Fruit fly (Drosophila melanogaster): Measurements from ENCODE around the gene CG7024.

Gene CG7024

DNA sequence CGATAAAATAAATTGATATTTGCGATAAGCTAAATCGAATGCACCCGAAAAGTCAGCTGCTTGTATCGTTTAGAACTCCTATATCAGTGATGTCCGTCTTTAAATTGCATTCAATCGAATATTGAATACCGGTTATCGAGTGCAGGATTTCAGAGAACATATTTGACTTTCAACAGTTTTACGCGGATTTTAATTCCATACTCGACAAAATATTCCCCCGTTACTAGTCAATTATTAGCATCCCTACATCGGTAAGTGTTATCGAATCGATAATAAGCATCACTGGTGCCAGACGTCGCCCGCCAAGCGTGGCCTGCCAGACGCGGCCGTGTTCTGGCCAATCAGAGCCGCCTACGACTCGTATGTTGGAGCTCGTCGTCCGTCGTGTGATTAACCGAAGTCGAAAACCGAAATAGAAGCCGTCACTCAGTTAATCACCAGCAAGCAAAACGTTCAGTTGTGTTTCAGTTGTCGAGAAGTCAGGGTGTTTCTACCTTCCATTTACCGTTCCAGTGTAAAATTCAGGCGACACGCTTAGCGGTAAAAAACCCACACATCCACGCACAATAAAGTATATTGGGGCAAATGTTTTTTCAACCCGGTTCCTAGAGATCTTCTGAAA, 17.2 kb upstream of the CG7024 start, which contains the start of gene ctp:
Gene ctp (plus strand): TSS at position 23 of the 622 bp plus-strand sequence.
- TF ChIP-seq BEAF-32 (GFP tag; optimal IDR thresholded peaks at IDR 0.05): peak; percentile 60
- peak; percentile 19 for TF ChIP-seq Blimp-1 (GFP tag; optimal IDR thresholded peaks at IDR 0.05)
- peak; percentile 56 for TF ChIP-seq CG17829 (tag; optimal IDR thresholded peaks at IDR 0.05)
- peak; percentile 45 for TF ChIP-seq MESR4 (GFP tag; optimal IDR thresholded peaks at IDR 0.05)
- no peak; the same call in 1 of the 2 replicates for TF ChIP-seq stc (GFP tag; IDR thresholded peaks at IDR 0.05)
- peak; percentile 38 for TF ChIP-seq gro (GFP tag; optimal IDR thresholded peaks at IDR 0.05)
- peak; percentile 63 for TF ChIP-seq onecut (GFP tag; IDR thresholded peaks at IDR 0.05)
- peak; percentile 97 for TF ChIP-seq stwl (tag; optimal IDR thresholded peaks at IDR 0.05)
- TF ChIP-seq BtbVII (GFP tag; optimal IDR thresholded peaks at IDR 0.05): peak; percentile 25
- TF ChIP-seq psq (GFP tag; optimal IDR thresholded peaks at IDR 0.05): no peak
- no peak for TF ChIP-seq Oaz (GFP tag; IDR thresholded peaks at IDR 0.05)
- no peak for TF ChIP-seq CG14965 (GFP tag; optimal IDR thresholded peaks at IDR 0.05; ENCODE audit: borderline replicate concordance)
- no peak for TF ChIP-seq tio (GFP tag; optimal IDR thresholded peaks at IDR 0.05)
- TF ChIP-seq gt (GFP tag; IDR thresholded peaks at IDR 0.05): no peak
- TF ChIP-seq lbe (GFP tag; optimal IDR thresholded peaks at IDR 0.05): peak; percentile 21
- peak; percentile 0 for TF ChIP-seq Vsx1 (GFP tag; optimal IDR thresholded peaks at IDR 0.05)
- peak; percentile 9 for TF ChIP-seq CG10431 (GFP tag; optimal IDR thresholded peaks at IDR 0.05)
- TF ChIP-seq CG10274 (GFP tag; optimal IDR thresholded peaks at IDR 0.05): no peak
- no peak for TF ChIP-seq CG31365 (tag; optimal IDR thresholded peaks at IDR 0.05)
- no peak for TF ChIP-seq cad (GFP tag; optimal IDR thresholded peaks at IDR 0.05)
- peak; percentile 49 for TF ChIP-seq Myb (GFP tag; optimal IDR thresholded peaks at IDR 0.05)
- peak; percentile 27; the same call in 1 of the 3 replicates for TF ChIP-seq H15 (GFP tag; IDR thresholded peaks at IDR 0.05)
- no peak for TF ChIP-seq D19B (GFP tag; optimal IDR thresholded peaks at IDR 0.05)
- TF ChIP-seq Dref (GFP tag; IDR thresholded peaks at IDR 0.05): peak; percentile 67
- TF ChIP-seq bbx (GFP tag; IDR thresholded peaks at IDR 0.05; ENCODE audit: partially characterized antibody): peak; percentile 58
- TF ChIP-seq Sox100B (GFP tag; optimal IDR thresholded peaks at IDR 0.05): no peak
- TF ChIP-seq CG12769 (tag; optimal IDR thresholded peaks at IDR 0.05): peak; percentile 79
- peak; percentile 50 for TF ChIP-seq CG8924 (tag; optimal IDR thresholded peaks at IDR 0.05)
- TF ChIP-seq mld (GFP tag; IDR thresholded peaks at IDR 0.05; ENCODE audit: partially characterized antibody): peak; percentile 61; the same call in 1 of the 3 replicates
- TF ChIP-seq NC2α (GFP tag; optimal IDR thresholded peaks at IDR 0.05): no peak
- TF ChIP-seq esg (GFP tag; conservative IDR thresholded peaks at IDR 0.05): no peak
- TF ChIP-seq CG3163 (GFP tag; optimal IDR thresholded peaks at IDR 0.05): peak; percentile 34
- peak; percentile 21 to 39 for TF ChIP-seq chif (GFP tag; optimal IDR thresholded peaks at IDR 0.05)
- peak; percentile 44 for TF ChIP-seq CG18599 (GFP tag; optimal IDR thresholded peaks at IDR 0.05)
- no peak for TF ChIP-seq Taf1 (GFP tag; IDR thresholded peaks at IDR 0.05)
- TF ChIP-seq zen2 (GFP tag; IDR thresholded peaks at IDR 0.05; ENCODE audit: partially characterized antibody): peak; percentile 36; the same call in 1 of the 3 replicates
- peak; percentile 57; the same call in 1 of the 2 replicates for TF ChIP-seq CG32532 (GFP tag; IDR thresholded peaks at IDR 0.05)
- no peak for TF ChIP-seq CG2875 (GFP tag; optimal IDR thresholded peaks at IDR 0.05)
- TF ChIP-seq CG5180 (GFP tag; optimal IDR thresholded peaks at IDR 0.05): peak; percentile 6
- TF ChIP-seq GATAe (GFP tag; conservative IDR thresholded peaks at IDR 0.05): no peak
- TF ChIP-seq lab (GFP tag; optimal IDR thresholded peaks at IDR 0.05): peak; percentile 65
- TF ChIP-seq Hmx (GFP tag; optimal IDR thresholded peaks at IDR 0.05): no peak
- peak; percentile 64; the same call in 2 of the 3 replicates for TF ChIP-seq CG7963 (GFP tag; IDR thresholded peaks at IDR 0.05; ENCODE audit: partially characterized antibody)
- TF ChIP-seq CG12071 (GFP tag; optimal IDR thresholded peaks at IDR 0.05): no peak
- TF ChIP-seq CG30403 (GFP tag; optimal IDR thresholded peaks at IDR 0.05): peak; percentile 62
- peak; percentile 30 for TF ChIP-seq CG7786 (GFP tag; optimal IDR thresholded peaks at IDR 0.05)
- no peak for TF ChIP-seq Spps (tag; optimal IDR thresholded peaks at IDR 0.05)
- peak; percentile 28 for TF ChIP-seq HLHmδ (GFP tag; optimal IDR thresholded peaks at IDR 0.05)
- TF ChIP-seq otp (GFP tag; IDR thresholded peaks at IDR 0.05): no peak

All from whole organism, embryonic.